Fruit fly (Drosophila melanogaster) whole organism, embryonic: ENCODE data around the gene Teh1.
A peak's percentile ranks its signal among the peaks of the same experiment; 100 is the strongest.

Experiments used
- Aef1 ChIP-seq: fragments of 200-800 bp; sonication (Bioruptor generic); IDR thresholded peaks from 3 replicates; pipeline ENCODE4 v1.3.6; 2022; ENCODE audit warnings: missing biosample characterization, missing genetic modification characterization
- Atf6 ChIP-seq: fragments of 200-800 bp; sonication (Bioruptor generic); IDR thresholded peaks from 2 replicates; pipeline ENCODE4 v1.3.6; 2022; ENCODE audit warnings: missing biosample characterization, missing genetic modification characterization
- Awh ChIP-seq: fragments of 200-800 bp; sonication (Bioruptor generic); IDR thresholded peaks from 2 replicates; pipeline ENCODE4, ENCODE4 v1.3.6; 2022; ENCODE audit warnings: missing biosample characterization, missing genetic modification characterization
- Blimp-1 ChIP-seq: fragments of 200-800 bp; sonication (Bioruptor generic); optimal IDR thresholded peaks from 3 replicates; lab custom pipeline; 2018; ENCODE audit warnings: missing biosample characterization, missing genetic modification characterization, mild to moderate bottlenecking, moderate library complexity, missing genetic modification reagents
- CG10267 ChIP-seq: fragments of 200-800 bp; sonication (Bioruptor generic); optimal IDR thresholded peaks from 2 replicates; lab custom pipeline; 2018; ENCODE audit warnings: missing biosample characterization, mild to moderate bottlenecking, missing genetic modification characterization, moderate library complexity
- CG11695 ChIP-seq: fragments of 200-800 bp; sonication (Bioruptor generic); IDR thresholded peaks from 3 replicates; pipeline ENCODE4 v1.3.6; 2022; ENCODE audit warnings: missing biosample characterization, missing genetic modification characterization
- CG11696 ChIP-seq: fragments of 200-800 bp; sonication (Bioruptor generic); IDR thresholded peaks from 2 replicates; pipeline ENCODE4 v1.3.6; 2022; ENCODE audit warnings: missing biosample characterization, missing genetic modification characterization
- CG15696 ChIP-seq: fragments of 200-800 bp; sonication (Bioruptor generic); optimal IDR thresholded peaks from 2 replicates; lab custom pipeline; 2019; ENCODE audit warnings: missing biosample characterization, mild to moderate bottlenecking, missing genetic modification characterization, moderate library complexity
- CG17186 ChIP-seq: fragments of 200-800 bp; sonication (Bioruptor generic); optimal IDR thresholded peaks from 3 replicates; lab custom pipeline; 2017; ENCODE audit warnings: missing biosample characterization, missing genetic modification reagents, missing genetic modification characterization
- CG17328 ChIP-seq: fragments of 200-800 bp; sonication (Bioruptor generic); IDR thresholded peaks from 2 replicates; pipeline ENCODE4 v1.3.6; 2022; ENCODE audit warnings: missing biosample characterization, missing genetic modification characterization
- CG18262 ChIP-seq: fragments of 200-800 bp; optimal IDR thresholded peaks from 3 replicates; lab custom pipeline; 2019; ENCODE audit warnings: missing biosample characterization, mild to moderate bottlenecking, missing genetic modification characterization, moderate library complexity
- CG18619 ChIP-seq: fragments of 200-800 bp; sonication (Bioruptor generic); optimal IDR thresholded peaks from 3 replicates; lab custom pipeline; 2017; ENCODE audit warnings: missing biosample characterization, mild to moderate bottlenecking, missing genetic modification characterization
- CG2889 ChIP-seq: fragments of 200-800 bp; sonication (Bioruptor generic); IDR thresholded peaks from 3 replicates; pipeline ENCODE4 v1.3.6; 2022; ENCODE audit warnings: missing biosample characterization, missing genetic modification characterization
- CG30020 ChIP-seq: fragments of 200-800 bp; optimal IDR thresholded peaks from 2 replicates; lab custom pipeline; 2019; ENCODE audit warnings: missing biosample characterization, mild to moderate bottlenecking, missing genetic modification characterization, moderate library complexity
- CG3847 ChIP-seq: fragments of 200-800 bp; sonication (Bioruptor generic); IDR thresholded peaks from 2 replicates; pipeline ENCODE4 v1.3.6; 2022; ENCODE audit warnings: missing biosample characterization, missing genetic modification characterization
- CG4282 ChIP-seq: fragments of 200-800 bp; sonication (Bioruptor generic); optimal IDR thresholded peaks from 2 replicates; lab custom pipeline; 2016; ENCODE audit warnings: missing biosample characterization, missing genetic modification characterization
- CG6175 ChIP-seq: fragments of 200-800 bp; sonication (Bioruptor generic); IDR thresholded peaks from 3 replicates; pipeline ENCODE4 v1.3.6; 2022; ENCODE audit warnings: missing biosample characterization, missing genetic modification characterization
- CG6689 ChIP-seq: fragments of 200-800 bp; sonication (Bioruptor generic); IDR thresholded peaks from 2 replicates; pipeline ENCODE4 v1.3.6; 2022; ENCODE audit warnings: missing biosample characterization, missing genetic modification characterization
- CG6854 ChIP-seq: fragments of 200-800 bp; sonication (Bioruptor generic); optimal IDR thresholded peaks from 3 replicates; lab custom pipeline; 2017; ENCODE audit warnings: missing biosample characterization, mild to moderate bottlenecking, missing genetic modification characterization
- CG7357 ChIP-seq: fragments of 200-800 bp; sonication (Bioruptor generic); IDR thresholded peaks from 3 replicates; pipeline ENCODE4 v1.3.6; 2022; ENCODE audit warnings: missing biosample characterization, missing genetic modification characterization
- CG7963 ChIP-seq: fragments of 200-800 bp; sonication (Bioruptor generic); IDR thresholded peaks from 3 replicates; pipeline ENCODE4 v1.3.6; 2022; ENCODE audit warnings: missing biosample characterization, missing genetic modification characterization; ENCODE audit not compliant: partially characterized antibody
- CG8089 ChIP-seq: fragments of 200-800 bp; sonication (Bioruptor generic); optimal IDR thresholded peaks from 3 replicates; lab custom pipeline; 2016; ENCODE audit warnings: missing biosample characterization, missing genetic modification characterization
- CG8290 ChIP-seq, 3 experiments: fragments of 200-800 bp; sonication (Bioruptor generic); optimal IDR thresholded peaks; 2 replicates each; lab custom pipeline; 2016 to 2019; ENCODE audit warnings: missing biosample characterization in 3 of 3, missing genetic modification characterization in 3 of 3, mild to moderate bottlenecking in 2 of 3, moderate library complexity in 1 of 3
- CG9609 ChIP-seq: fragments of 200-800 bp; sonication (Bioruptor generic); optimal IDR thresholded peaks from 3 replicates; lab custom pipeline; 2016; ENCODE audit warnings: missing biosample characterization, missing genetic modification characterization
- CG9727 ChIP-seq: fragments of 200-800 bp; sonication (Bioruptor generic); optimal IDR thresholded peaks from 3 replicates; lab custom pipeline; 2017; ENCODE audit warnings: missing biosample characterization, mild to moderate bottlenecking, missing genetic modification characterization
- Dbx ChIP-seq: fragments of 200-800 bp; sonication (Bioruptor generic); IDR thresholded peaks from 3 replicates; pipeline ENCODE4 v1.3.6; 2022; ENCODE audit warnings: missing biosample characterization, missing genetic modification characterization
- Ets65A ChIP-seq: fragments of 200-800 bp; sonication (Bioruptor generic); peaks from one replicate; lab custom pipeline; 2016; ENCODE audit warnings: missing biosample characterization, missing genetic modification characterization
- Ets97D ChIP-seq: fragments of 200-800 bp; sonication (Bioruptor generic); optimal IDR thresholded peaks from 3 replicates; lab custom pipeline; 2016; ENCODE audit warnings: missing biosample characterization, missing genetic modification characterization
- Lhr ChIP-seq: fragments of 200-800 bp; sonication (Bioruptor generic); optimal IDR thresholded peaks from 3 replicates; lab custom pipeline; 2017; ENCODE audit warnings: mild to moderate bottlenecking, missing biosample characterization, missing genetic modification reagents, missing genetic modification characterization
- MBD-R2 ChIP-seq: fragments of 200-800 bp; sonication (Bioruptor generic); IDR thresholded peaks from 2 replicates; pipeline ENCODE4 v1.3.6; 2022; ENCODE audit warnings: missing biosample characterization, missing genetic modification characterization
- Max ChIP-seq: fragments of 200-800 bp; sonication (Bioruptor generic); optimal IDR thresholded peaks from 2 replicates; lab custom pipeline; 2016; ENCODE audit warnings: missing biosample characterization, mild to moderate bottlenecking, missing genetic modification characterization
- NFAT ChIP-seq: fragments of 200-800 bp; sonication (Bioruptor generic); IDR thresholded peaks from 2 replicates; pipeline ENCODE4 v1.3.6; 2022; ENCODE audit warnings: missing biosample characterization, missing genetic modification characterization
- Usf ChIP-seq: fragments of 200-800 bp; sonication (Bioruptor generic); optimal IDR thresholded peaks from 2 replicates; lab custom pipeline; 2017; ENCODE audit warnings: missing genotype, missing biosample characterization, missing genetic modification characterization
- Xbp1 ChIP-seq: fragments of 200-800 bp; sonication (Bioruptor generic); optimal IDR thresholded peaks from 3 replicates; lab custom pipeline; 2016; ENCODE audit warnings: missing biosample characterization, mild to moderate bottlenecking, missing genetic modification characterization
- bbx ChIP-seq: fragments of 200-800 bp; sonication (Bioruptor generic); IDR thresholded peaks from 2 replicates; pipeline ENCODE4 v1.3.6; 2022; ENCODE audit warnings: missing biosample characterization, missing genetic modification characterization; ENCODE audit not compliant: partially characterized antibody
- chinmo ChIP-seq: fragments of 200-800 bp; sonication (Bioruptor generic); IDR thresholded peaks from 4 replicates; pipeline ENCODE4 v1.3.6; 2022; ENCODE audit warnings: missing biosample characterization, missing genetic modification characterization; ENCODE audit not compliant: partially characterized antibody
- chm ChIP-seq: fragments of 200-800 bp; sonication (Bioruptor generic); IDR thresholded peaks from 2 replicates; pipeline ENCODE4 v1.3.6; 2022; ENCODE audit warnings: missing biosample characterization, missing genetic modification characterization
- dpn ChIP-seq, 2 experiments: fragments of 200-800 bp; sonication (Bioruptor generic); optimal IDR thresholded peaks; 3 replicates each; lab custom pipeline; 2016; ENCODE audit warnings: missing biosample characterization in 2 of 2, missing genetic modification characterization in 2 of 2
- ftz-f1 ChIP-seq: fragments of 200-800 bp; sonication (Bioruptor generic); optimal IDR thresholded peaks from 2 replicates; lab custom pipeline; 2016; ENCODE audit warnings: missing biosample characterization, missing genetic modification characterization
- gt ChIP-seq: fragments of 200-800 bp; sonication (Bioruptor generic); IDR thresholded peaks from 2 replicates; pipeline ENCODE4 v1.3.6; 2022; ENCODE audit warnings: missing biosample characterization, missing genetic modification characterization
- ham ChIP-seq: fragments of 200-800 bp; sonication (Bioruptor generic); IDR thresholded peaks from 2 replicates; pipeline ENCODE4 v1.3.6; 2022; ENCODE audit warnings: missing biosample characterization, missing genetic modification characterization
- jumu ChIP-seq: fragments of 200-800 bp; sonication (Bioruptor generic); optimal IDR thresholded peaks from 3 replicates; lab custom pipeline; 2016; ENCODE audit warnings: missing biosample characterization, missing genetic modification characterization
- luna ChIP-seq: fragments of 200-800 bp; sonication (Bioruptor generic); optimal IDR thresholded peaks from 2 replicates; lab custom pipeline; 2016; ENCODE audit warnings: missing biosample characterization, missing genetic modification characterization
- mirr ChIP-seq: fragments of 200-800 bp; sonication (Bioruptor generic); optimal IDR thresholded peaks from 3 replicates; lab custom pipeline; 2018; ENCODE audit warnings: missing biosample characterization, mild to moderate bottlenecking, missing genetic modification characterization
- run ChIP-seq: fragments of 200-800 bp; sonication (Bioruptor generic); optimal IDR thresholded peaks from 3 replicates; lab custom pipeline; 2018; ENCODE audit warnings: missing biosample characterization, mild to moderate bottlenecking, missing genetic modification characterization
- sc ChIP-seq, 3 experiments: fragments of >200 bp in 2 of 3; fragments of 200-800 bp in 1 of 3; sonication (Bioruptor generic) in 1 of 3; optimal IDR thresholded peaks; 2 replicates in 2 of 3; 3 replicates in 1 of 3; lab custom pipeline; 2017; ENCODE audit warnings: mild to moderate bottlenecking in 1 of 3, missing biosample characterization in 1 of 3, missing genetic modification characterization in 1 of 3, missing genetic modification reagents in 1 of 3
- sens ChIP-seq: fragments of 200-800 bp; sonication (Bioruptor generic); peaks from one replicate; lab custom pipeline; 2016; ENCODE audit warnings: missing biosample characterization, missing genetic modification characterization
- sima ChIP-seq: fragments of 200-800 bp; sonication (Bioruptor generic); optimal IDR thresholded peaks from 2 replicates; lab custom pipeline; 2016; ENCODE audit warnings: missing biosample characterization, missing genetic modification characterization
- sqz ChIP-seq: fragments of 200-800 bp; sonication (Bioruptor generic); optimal IDR thresholded peaks from 3 replicates; lab custom pipeline; 2018; ENCODE audit warnings: missing biosample characterization, mild to moderate bottlenecking, missing genetic modification characterization
- tio ChIP-seq: fragments of 200-800 bp; sonication (Bioruptor generic); optimal IDR thresholded peaks from 2 replicates; lab custom pipeline; 2017; ENCODE audit warnings: missing biosample characterization, missing genetic modification characterization, inconsistent platforms
- tna ChIP-seq: fragments of 200-800 bp; sonication (Bioruptor generic); IDR thresholded peaks from 2 replicates; pipeline ENCODE4 v1.3.6; 2022; ENCODE audit warnings: missing biosample characterization, missing genetic modification characterization; ENCODE audit not compliant: partially characterized antibody

Gene Teh1

dm6 chr3R:9875644-9876043 lies 7.7 kb upstream of the Teh1 start (continued):
- TF ChIP-seq CG30020: no peak
- TF ChIP-seq CG3847: peak; percentile 33; the same call in 1 of the 2 replicates
- no peak for TF ChIP-seq tio (GFP tag; lab: Kevin White, UChicago)
- TF ChIP-seq NFAT: no peak
- TF ChIP-seq Dbx (GFP tag; lab: Robert Waterston, UW): no peak
- peak; percentile 17 for TF ChIP-seq CG18619 (GFP tag; lab: Kevin White, UChicago)
- no peak for TF ChIP-seq sima (GFP tag; lab: Kevin White, UChicago)
- TF ChIP-seq CG4282 (GFP tag; lab: Kevin White, UChicago): no peak
- TF ChIP-seq chinmo (GFP tag; lab: Robert Waterston, UW): 0 out of 4 replicates have a peak, but pooled peaks have one; percentile 37
- no peak for TF ChIP-seq CG11696 (GFP tag; lab: Robert Waterston, UW)
- TF ChIP-seq ftz-f1 (GFP tag; lab: Kevin White, UChicago): no peak
- TF ChIP-seq tna (GFP tag; lab: Robert Waterston, UW): no peak
- peak; percentile 11 for TF ChIP-seq CG8089 (GFP tag; lab: Kevin White, UChicago)
- no peak for TF ChIP-seq mirr (GFP tag; lab: Kevin White, UChicago)
- no peak for TF ChIP-seq CG6854 (GFP tag; lab: Kevin White, UChicago)
- 0 out of 3 replicates have a peak, but pooled peaks have one; percentile 16 for TF ChIP-seq CG11695 (GFP tag; lab: Robert Waterston, UW)
- TF ChIP-seq run (tag; lab: Kevin White, UChicago): no peak
- TF ChIP-seq Max: no peak
- TF ChIP-seq CG17328 (GFP tag; lab: Robert Waterston, UW): no peak
- peak; percentile 11 for TF ChIP-seq luna
- TF ChIP-seq Usf (GFP tag; lab: Kevin White, UChicago): no peak
- no peak for TF ChIP-seq CG18262 (tag; lab: Kevin White, UChicago)
- TF ChIP-seq Ets97D: no peak
- no peak for TF ChIP-seq CG8290 (GFP tag; optimal IDR thresholded peaks at IDR 0.05; lab: Kevin White, UChicago)
- peak in 1 of 2 experiments; percentile 14 for TF ChIP-seq CG8290 (tag; optimal IDR thresholded peaks at IDR 0.05; lab: Kevin White, UChicago)
- peak; percentile 17 for TF ChIP-seq sens (GFP tag; lab: Kevin White, UChicago)
- TF ChIP-seq Atf6 (GFP tag; lab: Robert Waterston, UW): peak; percentile 34; the same call in 1 of the 2 replicates
- TF ChIP-seq CG17186 (GFP tag; lab: Kevin White, UChicago): no peak
- TF ChIP-seq dpn (GFP tag; optimal IDR thresholded peaks at IDR 0.05; lab: Kevin White, UChicago): peak in 1 of 2 experiments; percentile 12
- TF ChIP-seq sqz (GFP tag; lab: Kevin White, UChicago): no peak
- 0 out of 2 replicates have a peak, but pooled peaks have one; percentile 16 for TF ChIP-seq MBD-R2
- TF ChIP-seq CG7357 (GFP tag; lab: Robert Waterston, UW): no peak
- TF ChIP-seq Blimp-1 (GFP tag; lab: Kevin White, UChicago): no peak
- TF ChIP-seq ham (GFP tag; lab: Robert Waterston, UW): no peak
- TF ChIP-seq Xbp1 (GFP tag; lab: Kevin White, UChicago): no peak
- TF ChIP-seq CG6689 (GFP tag; lab: Robert Waterston, UW): no peak
- TF ChIP-seq Aef1 (GFP tag; lab: Robert Waterston, UW): no peak
- no peak for TF ChIP-seq bbx (GFP tag; lab: Robert Waterston, UW)
- 0 out of 3 replicates have a peak, but pooled peaks have one; percentile 6 for TF ChIP-seq CG6175 (GFP tag; lab: Robert Waterston, UW)
- TF ChIP-seq CG15696 (tag; lab: Kevin White, UChicago): no peak
- no peak for TF ChIP-seq CG7963 (GFP tag; lab: Robert Waterston, UW)
- no peak for TF ChIP-seq sc (optimal IDR thresholded peaks at IDR 0.05; lab: Kevin White, UChicago)
- no peak for TF ChIP-seq sc (GFP tag; optimal IDR thresholded peaks at IDR 0.05; lab: Kevin White, UChicago)
- no peak for TF ChIP-seq CG9609 (GFP tag; lab: Kevin White, UChicago)
- TF ChIP-seq jumu: no peak
- no peak for TF ChIP-seq CG9727
- no peak for TF ChIP-seq gt (GFP tag; lab: Robert Waterston, UW)
- peak; percentile 40; the same call in 1 of the 2 replicates for TF ChIP-seq Awh
- TF ChIP-seq CG2889 (GFP tag; lab: Robert Waterston, UW): 0 out of 3 replicates have a peak, but pooled peaks have one; percentile 37
- no peak for TF ChIP-seq Lhr
- no peak for TF ChIP-seq CG10267 (tag; lab: Kevin White, UChicago)
- peak; percentile 63; the same call in 1 of the 2 replicates for TF ChIP-seq chm
- TF ChIP-seq Ets65A: peak; percentile 52
